Worm (Caenorhabditis elegans) whole organism, young adult: Measurements from ENCODE around the gene fbxb-103.

ENCODE experiments used
- F49E8.2 ChIP-seq: sonication (generic microtip); optimal IDR thresholded peaks from 3 replicates; lab custom pipeline; 2017; ENCODE audit warnings: missing genetic modification characterization, mild to moderate bottlenecking, missing compliant biosample characterization, antibody characterized with exemption, moderate library complexity; ENCODE audit not compliant: insufficient read depth
- T07F8.4 ChIP-seq: sonication (generic microtip); optimal IDR thresholded peaks from 2 replicates; lab custom pipeline; 2016; ENCODE audit warnings: mild to moderate bottlenecking, missing genetic modification characterization, moderate library complexity, missing compliant biosample characterization
- T26A5.8 ChIP-seq: sonication (generic microtip); optimal IDR thresholded peaks from 2 replicates; lab custom pipeline; 2016; ENCODE audit warnings: missing genetic modification characterization, missing compliant biosample characterization
- akir-1 ChIP-seq: fragments of 200-800 bp; sonication (Bioruptor generic); optimal IDR thresholded peaks from 2 replicates; lab custom pipeline; 2018; ENCODE audit warnings: mild to moderate bottlenecking, missing genetic modification characterization, moderate library complexity, missing compliant biosample characterization
- bed-1 ChIP-seq: fragments of 200-800 bp; sonication (Bioruptor generic); IDR thresholded peaks from 2 replicates; pipeline ENCODE4 v1.3.6; 2022; ENCODE audit warnings: missing genetic modification reagents, missing genetic modification characterization, missing compliant biosample characterization
- pbrm-1 ChIP-seq: fragments of 200-800 bp; sonication (Bioruptor generic); IDR thresholded peaks from 2 replicates; pipeline ENCODE4 v1.3.6; 2022; ENCODE audit warnings: missing genetic modification reagents, missing genetic modification characterization, missing compliant biosample characterization
- snpc-3.4 ChIP-seq: sonication (generic microtip); optimal IDR thresholded peaks from 2 replicates; lab custom pipeline; 2017; ENCODE audit warnings: missing genetic modification characterization, mild to moderate bottlenecking, missing compliant biosample characterization, antibody characterized with exemption, moderate library complexity, missing genotype, missing genetic modification reagents
- zim-3 ChIP-seq: sonication (generic microtip); optimal IDR thresholded peaks from 2 replicates; lab custom pipeline; 2017; ENCODE audit warnings: mild to moderate bottlenecking, missing genetic modification characterization, moderate library complexity, missing compliant biosample characterization
- ztf-26 ChIP-seq: sonication (generic microtip); optimal IDR thresholded peaks from 2 replicates; lab custom pipeline; 2017; ENCODE audit warnings: missing genetic modification characterization, missing compliant biosample characterization

ce11 chrII:3935990-3936389, 29.1 kb downstream of the fbxb-103 start:
- no peak for TF ChIP-seq T26A5.8 (tag; lab: Kevin White, UChicago)
- no peak for TF ChIP-seq zim-3
- TF ChIP-seq snpc-3.4 = peak; percentile 31
- TF ChIP-seq ztf-26 (tag; lab: Kevin White, UChicago) = no peak
- no peak for TF ChIP-seq F49E8.2 (tag; lab: Kevin White, UChicago)
- no peak for TF ChIP-seq akir-1 (GFP tag; lab: Kevin White, UChicago)
- no peak for TF ChIP-seq bed-1 (GFP tag; lab: Robert Waterston, UW)
- no peak for TF ChIP-seq pbrm-1 (GFP tag; lab: Robert Waterston, UW)
- no peak for TF ChIP-seq T07F8.4 (tag; lab: Kevin White, UChicago)
